Worm (Caenorhabditis elegans): ENCODE measurements around the gene ndua-12.

The ndua-12 gene

ce11 chrIV:2762380-2762779 lies 42.7 kb upstream of the ndua-12 start, which contains the start of gene Y54G2A.77:
Y54G2A.77 (plus strand) TSS chrIV:2762680.
- TF ChIP-seq lim-7 (GFP tag; IDR thresholded peaks at IDR 0.05) (no peak), attf-4 (tag; optimal IDR thresholded peaks at IDR 0.05) (no peak)

ce11 chrIV:2761477-2761876 lies 41.8 kb upstream of the ndua-12 start:
- TF ChIP-seq nhr-25 (tag; optimal IDR thresholded peaks at IDR 0.05; ENCODE audit: borderline replicate concordance, insufficient read depth) (no peak), F49E8.2 (tag; optimal IDR thresholded peaks at IDR 0.05; ENCODE audit: borderline replicate concordance) (no peak), spr-1 (tag; optimal IDR thresholded peaks at IDR 0.05) (no peak), set-16 (GFP tag; IDR thresholded peaks at IDR 0.05) (peak; percentile 63), zag-1 (tag; optimal IDR thresholded peaks at IDR 0.05) (no peak), F26F4.8 (GFP tag; conservative IDR thresholded peaks at IDR 0.05) (no peak), ceh-62 (tag; optimal IDR thresholded peaks at IDR 0.05) (no peak)

ce11 chrIV:2759163-2759562 lies 39.5 kb upstream of the ndua-12 start, which contains the start of gene Y54G2A.38:
Y54G2A.38 (plus strand) TSS chrIV:2759463.
- TF ChIP-seq tra-1 (GFP tag; IDR thresholded peaks at IDR 0.05) = no peak
- TF ChIP-seq ceh-62 (tag; optimal IDR thresholded peaks at IDR 0.05) = no peak
- TF ChIP-seq nhr-42 (GFP tag; IDR thresholded peaks at IDR 0.05) = no peak
- no peak for TF ChIP-seq nhr-77 (tag; optimal IDR thresholded peaks at IDR 0.05)
- no peak for TF ChIP-seq F49E8.2 (tag; optimal IDR thresholded peaks at IDR 0.05; ENCODE audit: borderline replicate concordance)
- no peak for TF ChIP-seq zag-1 (tag; optimal IDR thresholded peaks at IDR 0.05)
- no peak for TF ChIP-seq attf-4 (tag; optimal IDR thresholded peaks at IDR 0.05)
- no peak for TF ChIP-seq nhr-6 (tag; optimal IDR thresholded peaks at IDR 0.05)
- TF ChIP-seq F44E2.7 (GFP tag; IDR thresholded peaks at IDR 0.05) = no peak
- TF ChIP-seq dmd-9 (GFP tag; IDR thresholded peaks at IDR 0.05) = no peak
- TF ChIP-seq ceh-32 (tag; optimal IDR thresholded peaks at IDR 0.05; ENCODE audit: poor library complexity) = no peak
- TF ChIP-seq madf-9 (GFP tag; conservative IDR thresholded peaks at IDR 0.05) = no peak
- TF ChIP-seq skn-1 (tag; optimal IDR thresholded peaks at IDR 0.05) = no peak
- TF ChIP-seq aha-1 (tag) = no peak
- no peak for TF ChIP-seq ceh-20 (GFP tag; IDR thresholded peaks at IDR 0.05)
- TF ChIP-seq nhr-41 (GFP tag; IDR thresholded peaks at IDR 0.05) = no peak
- TF ChIP-seq arid-1 (GFP tag; conservative IDR thresholded peaks at IDR 0.05) = no peak
- TF ChIP-seq egl-43 (GFP tag; IDR thresholded peaks at IDR 0.05) = no peak

- TF ChIP-seq unc-62 (GFP tag; optimal IDR thresholded peaks at IDR 0.05 in 1 of 2) (peak in 1 of 2 experiments; percentile 66), unc-62 (tag; optimal IDR thresholded peaks at IDR 0.05) (no peak), aha-1 (tag) (peak; percentile 59), zfp-2 (tag; optimal IDR thresholded peaks at IDR 0.05) (no peak)
Observed at ce11 chrIV:2758079-2758478, 38.4 kb upstream of the ndua-12 start.

- TF ChIP-seq madf-5 (GFP tag; IDR thresholded peaks at IDR 0.05) (0 out of 4 replicates have a peak, but pooled peaks of 1 of the 2 experiments have one; percentile 21), Y105C5A.15 (GFP tag; IDR thresholded peaks at IDR 0.05) (peak; percentile 92), D1046.2 (GFP tag; IDR thresholded peaks at IDR 0.05) (0 out of 2 replicates have a peak, but pooled peaks have one; percentile 56), lin-1 (GFP tag; IDR thresholded peaks at IDR 0.05) (peak; percentile 54; the same call in 1 of the 2 replicates), zfp-3 (GFP tag; conservative IDR thresholded peaks at IDR 0.05) (0 out of 2 replicates have a peak, but pooled peaks have one; percentile 34), ctbp-1 (GFP tag; IDR thresholded peaks at IDR 0.05) (peak; percentile 54; the same call in 1 of the 2 replicates), saeg-2 (GFP tag; IDR thresholded peaks at IDR 0.05) (peak; percentile 59; the same call in 1 of the 2 replicates), egl-43 (GFP tag; IDR thresholded peaks at IDR 0.05) (peak; percentile 57; the same call in 1 of the 2 replicates), mdt-29 (GFP tag; IDR thresholded peaks at IDR 0.05) (peak; percentile 89), lin-38 (GFP tag; IDR thresholded peaks at IDR 0.05) (peak; percentile 59)
Observed at ce11 chrIV:2756073-2756472, 36.4 kb upstream of the ndua-12 start.

Data from whole organism, L4 larva.